Worm (Caenorhabditis elegans) whole organism, L1 larva: Measurements from ENCODE around the gene srbc-39.

ENCODE experiments used
- fkh-10 ChIP-seq: sonication (generic microtip); optimal IDR thresholded peaks from 2 replicates; lab custom pipeline; 2017; ENCODE audit warnings: missing biosample characterization, missing genetic modification reagents, missing genetic modification characterization
- nhr-237 ChIP-seq: fragments of 150-350 bp; optimal IDR thresholded peaks from 2 replicates; lab custom pipeline; 2014; ENCODE audit warnings: missing biosample characterization, missing genetic modification characterization

DNA sequence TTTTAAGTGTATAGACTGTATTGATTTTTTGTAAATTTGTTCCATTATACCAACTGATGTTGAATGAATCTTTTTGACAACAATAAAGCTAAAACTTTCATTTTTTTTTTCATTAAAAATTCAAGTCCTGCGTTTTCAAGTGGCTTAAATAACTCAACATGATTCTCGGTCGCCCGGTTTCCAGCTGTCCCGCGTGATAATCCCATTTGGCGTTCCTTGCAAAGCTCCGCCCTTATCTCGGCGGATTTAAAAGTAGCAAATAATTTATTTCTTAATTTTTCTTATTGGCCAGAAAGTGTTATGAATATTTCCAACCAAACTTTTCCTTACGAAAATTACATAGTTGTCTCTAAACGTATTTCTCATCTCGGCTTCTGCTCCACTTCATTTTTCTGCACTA lies 47.3 kb downstream of the srbc-39 start, which contains the start of gene str-20:
- TF ChIP-seq nhr-237 (tag; lab: Kevin White, UChicago) (no peak), fkh-10 (GFP tag; lab: Kevin White, UChicago) (no peak)
